Fruit fly (Drosophila melanogaster): ENCODE results near the gene Spn27A.

The Spn27A gene

dm6 chr2L:6673211-6674012 lies at the start of gene Spn27A:
Spn27A (minus strand) TSS chr2L:6673347.
- TF ChIP-seq Clk (GFP tag; optimal IDR thresholded peaks at IDR 0.05) (peak; percentile 68), CG11617 (GFP tag; optimal IDR thresholded peaks at IDR 0.05) (peak; percentile 72), CG14711 (tag; optimal IDR thresholded peaks at IDR 0.05) (peak; percentile 61), CG5204 (GFP tag; optimal IDR thresholded peaks at IDR 0.05) (no peak), Crg-1 (GFP tag; optimal IDR thresholded peaks at IDR 0.05) (peak; percentile 64), bab1 (GFP tag; optimal IDR thresholded peaks at IDR 0.05) (peak; percentile 39), CG12768 (GFP tag; optimal IDR thresholded peaks at IDR 0.05) (peak; percentile 70), Hr96 (GFP tag; optimal IDR thresholded peaks at IDR 0.05) (no peak), tj (GFP tag; optimal IDR thresholded peaks at IDR 0.05) (peak; percentile 68), ovo (GFP tag; optimal IDR thresholded peaks at IDR 0.05) (peak; percentile 41), CG33017 (tag; optimal IDR thresholded peaks at IDR 0.05) (peak; percentile 11), cnc (optimal IDR thresholded peaks at IDR 0.05) (peak; percentile 29 to 75), kay (GFP tag; ENCODE audit: borderline replicate concordance) (no peak), CG1620 (GFP tag; optimal IDR thresholded peaks at IDR 0.05) (peak; percentile 66), CG7101 (tag; optimal IDR thresholded peaks at IDR 0.05) (peak; percentile 64), cic (GFP tag; optimal IDR thresholded peaks at IDR 0.05) (peak; percentile 62), pad (GFP tag; optimal IDR thresholded peaks at IDR 0.05) (peak; percentile 97), Mnt (GFP tag; optimal IDR thresholded peaks at IDR 0.05) (peak; percentile 64), CG7045 (GFP tag; optimal IDR thresholded peaks at IDR 0.05) (peak; percentile 79), toe (GFP tag; optimal IDR thresholded peaks at IDR 0.05) (no peak)

- TF ChIP-seq bab1 (GFP tag; optimal IDR thresholded peaks at IDR 0.05) (no peak), CG7045 (GFP tag; optimal IDR thresholded peaks at IDR 0.05) (no peak), CG11617 (GFP tag; optimal IDR thresholded peaks at IDR 0.05) (no peak), CG33017 (tag; optimal IDR thresholded peaks at IDR 0.05) (no peak), Hr96 (GFP tag; optimal IDR thresholded peaks at IDR 0.05) (no peak), pad (GFP tag; optimal IDR thresholded peaks at IDR 0.05) (no peak), kay (GFP tag; ENCODE audit: borderline replicate concordance) (no peak), Mnt (GFP tag; optimal IDR thresholded peaks at IDR 0.05) (no peak), CG7101 (tag; optimal IDR thresholded peaks at IDR 0.05) (no peak), cic (GFP tag; optimal IDR thresholded peaks at IDR 0.05) (no peak), toe (GFP tag; optimal IDR thresholded peaks at IDR 0.05) (no peak)
Measured at dm6 chr2L:6721710-6722109, 48.6 kb upstream of the Spn27A start.

- TF ChIP-seq CG12768 (GFP tag; optimal IDR thresholded peaks at IDR 0.05) (no peak), CG5204 (GFP tag; optimal IDR thresholded peaks at IDR 0.05) (no peak), CG33017 (tag; optimal IDR thresholded peaks at IDR 0.05) (no peak), CG11617 (GFP tag; optimal IDR thresholded peaks at IDR 0.05) (no peak), toe (GFP tag; optimal IDR thresholded peaks at IDR 0.05) (no peak), Hr96 (GFP tag; optimal IDR thresholded peaks at IDR 0.05) (no peak), Mnt (GFP tag; optimal IDR thresholded peaks at IDR 0.05) (peak; percentile 89), cic (GFP tag; optimal IDR thresholded peaks at IDR 0.05) (no peak)
Measured at dm6 chr2L:6717460-6717859, 44.3 kb upstream of the Spn27A start, which contains the start of gene Aatf. Aatf (plus strand) TSS chr2L:6717625.

- TF ChIP-seq Crg-1 (GFP tag; optimal IDR thresholded peaks at IDR 0.05) (no peak), Clk (GFP tag; optimal IDR thresholded peaks at IDR 0.05) (no peak), Hr96 (GFP tag; optimal IDR thresholded peaks at IDR 0.05) (no peak), CG11617 (GFP tag; optimal IDR thresholded peaks at IDR 0.05) (no peak), CG7101 (tag; optimal IDR thresholded peaks at IDR 0.05) (no peak), cic (GFP tag; optimal IDR thresholded peaks at IDR 0.05) (no peak), ovo (GFP tag; optimal IDR thresholded peaks at IDR 0.05) (no peak), CG12768 (GFP tag; optimal IDR thresholded peaks at IDR 0.05) (no peak), toe (GFP tag; optimal IDR thresholded peaks at IDR 0.05) (no peak), CG7045 (GFP tag; optimal IDR thresholded peaks at IDR 0.05) (no peak), cnc (optimal IDR thresholded peaks at IDR 0.05) (no peak), CG5204 (GFP tag; optimal IDR thresholded peaks at IDR 0.05) (no peak), CG14711 (tag; optimal IDR thresholded peaks at IDR 0.05) (no peak), CG33017 (tag; optimal IDR thresholded peaks at IDR 0.05) (no peak), Mnt (GFP tag; optimal IDR thresholded peaks at IDR 0.05) (no peak), CG1620 (GFP tag; optimal IDR thresholded peaks at IDR 0.05) (no peak), tj (GFP tag; optimal IDR thresholded peaks at IDR 0.05) (no peak), kay (GFP tag; ENCODE audit: borderline replicate concordance) (no peak), bab1 (GFP tag; optimal IDR thresholded peaks at IDR 0.05) (no peak), pad (GFP tag; optimal IDR thresholded peaks at IDR 0.05) (no peak)
Measured at dm6 chr2L:6716921-6717320, 43.8 kb upstream of the Spn27A start.

- no peak for TF ChIP-seq CG11617 (GFP tag; optimal IDR thresholded peaks at IDR 0.05)
- no peak for TF ChIP-seq toe (GFP tag; optimal IDR thresholded peaks at IDR 0.05)
- no peak for TF ChIP-seq kay (GFP tag; ENCODE audit: borderline replicate concordance)
- no peak for TF ChIP-seq Mnt (GFP tag; optimal IDR thresholded peaks at IDR 0.05)
- TF ChIP-seq cic (GFP tag; optimal IDR thresholded peaks at IDR 0.05): no peak
- TF ChIP-seq CG7045 (GFP tag; optimal IDR thresholded peaks at IDR 0.05): no peak
- no peak for TF ChIP-seq pad (GFP tag; optimal IDR thresholded peaks at IDR 0.05)
- TF ChIP-seq cnc (optimal IDR thresholded peaks at IDR 0.05): no peak
- no peak for TF ChIP-seq bab1 (GFP tag; optimal IDR thresholded peaks at IDR 0.05)
- no peak for TF ChIP-seq Hr96 (GFP tag; optimal IDR thresholded peaks at IDR 0.05)
- TF ChIP-seq CG33017 (tag; optimal IDR thresholded peaks at IDR 0.05): no peak
Measured at dm6 chr2L:6716182-6716770, 43.1 kb upstream of the Spn27A start, which contains the start of gene AkhR. AkhR (minus strand) TSS chr2L:6716186.
